Worm (Caenorhabditis elegans): ENCODE results near the gene mlt-11.

DNA sequence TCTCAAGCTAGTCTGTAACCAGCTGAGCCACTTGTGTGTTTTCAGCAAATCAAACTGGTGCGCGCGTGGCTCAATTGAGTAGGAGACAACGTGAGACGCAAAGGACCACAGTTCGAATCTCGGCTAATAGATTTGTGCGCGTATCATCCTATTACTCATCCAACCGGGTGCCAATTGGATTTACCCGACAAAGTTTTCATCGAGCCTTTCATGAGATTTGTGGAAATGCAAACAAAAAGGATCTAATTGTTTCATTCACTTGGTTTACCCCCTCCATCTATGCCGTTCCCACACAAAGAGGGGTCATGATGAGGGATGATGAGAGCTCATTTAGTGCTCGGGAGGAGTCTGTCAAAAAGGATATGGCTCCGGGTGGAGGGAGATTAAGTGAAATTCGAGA is 11.8 kb upstream of the mlt-11 start:
- TF ChIP-seq zip-8 (tag; optimal IDR thresholded peaks at IDR 0.05): no peak
- no peak for TF ChIP-seq nhr-12 (tag; optimal IDR thresholded peaks at IDR 0.05)
- TF ChIP-seq lin-32 (GFP tag; optimal IDR thresholded peaks at IDR 0.05): no peak
- TF ChIP-seq bed-3 (GFP tag; optimal IDR thresholded peaks at IDR 0.05): no peak

All from whole organism, mixed stage, embryonic.